Fruit fly (Drosophila melanogaster) Kc167 (cell line): Measurements from ENCODE around the gene Pdi.

ENCODE experiments used
- h ChIP-seq: fragments of >200 bp; optimal IDR thresholded peaks from 3 replicates; lab custom pipeline; 2018; ENCODE audit warnings: missing external identifiers
- insv ChIP-seq: fragments of >200 bp; optimal IDR thresholded peaks from 3 replicates; lab custom pipeline; 2018; ENCODE audit warnings: missing external identifiers
- ttk ChIP-seq: sonication (Bioruptor generic); optimal IDR thresholded peaks from 2 replicates; lab custom pipeline; 2017; ENCODE audit warnings: missing external identifiers

DNA sequence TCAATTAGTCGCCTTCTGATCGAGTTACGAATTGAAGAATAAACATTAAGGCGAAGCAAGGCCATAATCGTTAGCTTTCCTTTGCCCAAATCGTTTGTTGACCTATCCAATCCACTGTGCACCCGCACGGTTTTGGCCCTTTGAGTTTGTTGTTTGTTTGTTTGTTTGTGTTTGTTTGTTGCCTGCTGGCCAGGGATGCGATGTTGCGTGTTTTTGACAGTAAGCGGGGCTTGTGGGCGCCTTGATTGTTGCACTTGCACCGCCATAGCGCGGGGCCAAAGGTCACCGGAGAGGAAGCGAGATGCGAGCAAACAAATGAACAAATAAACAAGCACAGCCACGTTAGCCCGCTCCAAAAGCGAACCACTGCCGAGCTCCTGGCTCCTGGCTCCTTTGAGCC is 27.2 kb upstream of the Pdi start:
- TF ChIP-seq ttk (lab: Kevin White, UChicago) (no peak), insv (lab: Kevin White, UChicago) (no peak), h (lab: Kevin White, UChicago) (no peak)
